Fruit fly (Drosophila melanogaster) whole organism, prepupa: ENCODE results near the gene CG31524.
A peak's percentile ranks its signal among the peaks of the same experiment; 100 is the strongest.

ENCODE experiments used
- Blimp-1 ChIP-seq: fragments of 200-800 bp; sonication (Bioruptor generic); optimal IDR thresholded peaks from 3 replicates; lab custom pipeline; 2017; ENCODE audit warnings: missing biosample characterization, missing genetic modification characterization, mild to moderate bottlenecking, moderate library complexity, missing genetic modification reagents
- CG15336 ChIP-seq: fragments of 200-800 bp; sonication (Bioruptor generic); IDR thresholded peaks from 2 replicates; pipeline ENCODE4 v1.3.6; 2022; ENCODE audit warnings: missing biosample characterization, missing genetic modification characterization
- CG32006 ChIP-seq: fragments of 200-800 bp; sonication (Bioruptor generic); optimal IDR thresholded peaks from 3 replicates; lab custom pipeline; 2017; ENCODE audit warnings: missing biosample characterization, mild to moderate bottlenecking, missing genetic modification characterization
- CG34406 ChIP-seq: fragments of 200-800 bp; sonication (Bioruptor generic); optimal IDR thresholded peaks from 3 replicates; lab custom pipeline; 2016; ENCODE audit warnings: missing biosample characterization, missing genetic modification characterization
- CG3919 ChIP-seq: fragments of 200-800 bp; sonication (Bioruptor generic); optimal IDR thresholded peaks from 3 replicates; lab custom pipeline; 2016; ENCODE audit warnings: missing biosample characterization, missing genetic modification characterization
- CG6276 ChIP-seq: fragments of 200-800 bp; sonication (Bioruptor generic); optimal IDR thresholded peaks from 2 replicates; lab custom pipeline; 2017; ENCODE audit warnings: missing biosample characterization, mild to moderate bottlenecking, missing genetic modification characterization
- CG6854 ChIP-seq: fragments of 200-800 bp; sonication (Bioruptor generic); optimal IDR thresholded peaks from 2 replicates; lab custom pipeline; 2017; ENCODE audit warnings: missing biosample characterization, mild to moderate bottlenecking, missing genetic modification characterization
- Eip78C ChIP-seq: fragments of 200-800 bp; sonication (Bioruptor generic); peaks from one replicate; lab custom pipeline; 2016; ENCODE audit warnings: missing biosample characterization, missing genetic modification characterization
- Lpt ChIP-seq: fragments of 200-800 bp; sonication (Bioruptor generic); optimal IDR thresholded peaks from 3 replicates; lab custom pipeline; 2016; ENCODE audit warnings: missing biosample characterization, missing genetic modification characterization
- acj6 ChIP-seq: fragments of 200-800 bp; sonication (Bioruptor generic); optimal IDR thresholded peaks from 3 replicates; lab custom pipeline; 2016; ENCODE audit warnings: missing biosample characterization, missing genetic modification characterization
- dsx ChIP-seq: fragments of 200-800 bp; optimal IDR thresholded peaks from 3 replicates; lab custom pipeline; 2019; ENCODE audit warnings: missing biosample characterization, mild to moderate bottlenecking, missing genetic modification characterization, moderate library complexity; ENCODE audit not compliant: poor library complexity, severe bottlenecking
- esn ChIP-seq: fragments of 200-800 bp; sonication (Bioruptor generic); optimal IDR thresholded peaks from 2 replicates; lab custom pipeline; 2016; ENCODE audit warnings: missing biosample characterization, mild to moderate bottlenecking, missing genetic modification characterization, moderate library complexity

dm6 chr3R:30529570-30529969 is 15.4 kb upstream of the CG31524 start:
- TF ChIP-seq Blimp-1 (no peak), CG3919 (GFP tag; lab: Kevin White, UChicago) (no peak), Lpt (GFP tag; lab: Kevin White, UChicago) (no peak), esn (GFP tag; lab: Kevin White, UChicago) (no peak), CG34406 (GFP tag; lab: Kevin White, UChicago) (no peak), acj6 (GFP tag; lab: Kevin White, UChicago) (no peak), CG32006 (GFP tag; lab: Kevin White, UChicago) (peak; percentile 41), Eip78C (GFP tag; lab: Kevin White, UChicago) (peak; percentile 48), dsx (no peak), CG15336 (GFP tag; lab: Robert Waterston, UW) (peak; percentile 50), CG6276 (GFP tag; lab: Kevin White, UChicago) (no peak), CG6854 (GFP tag; lab: Kevin White, UChicago) (no peak)
